Fruit fly (Drosophila melanogaster): ENCODE results near the gene AANATL3.

dm6 chr2L:20002086-20002485, 23.5 kb downstream of the AANATL3 start:
- TF ChIP-seq h (optimal IDR thresholded peaks at IDR 0.05) (no peak), psq (optimal IDR thresholded peaks at IDR 0.05) (no peak)

All from Kc167 (cell line).